Worm (Caenorhabditis elegans) whole organism, L4 larva: ENCODE measurements around the gene K07D4.5.

Experiments used
- F26F4.8 ChIP-seq: fragments of 200-800 bp; sonication (Bioruptor generic); conservative IDR thresholded peaks from 2 replicates; pipeline ENCODE4 v1.3.6; 2022; ENCODE audit warnings: missing genetic modification characterization, missing compliant biosample characterization
- R02D3.7 ChIP-seq: fragments of 150-350 bp; sonication (generic microtip); optimal IDR thresholded peaks from 3 replicates; lab custom pipeline; 2014; ENCODE audit warnings: missing biosample characterization, missing genetic modification characterization
- Y105C5A.15 ChIP-seq: fragments of 200-800 bp; sonication (Bioruptor generic); IDR thresholded peaks from 2 replicates; pipeline ENCODE4 v1.3.6; 2022; ENCODE audit warnings: missing genetic modification characterization, missing compliant biosample characterization
- Y48G9A.11 ChIP-seq: fragments of 200-800 bp; sonication (Bioruptor generic); IDR thresholded peaks from 2 replicates; pipeline ENCODE4 v1.3.6; 2022; ENCODE audit warnings: missing genetic modification reagents, missing genetic modification characterization, missing compliant biosample characterization
- Y75B8A.6 ChIP-seq: fragments of 200-800 bp; sonication (Bioruptor generic); IDR thresholded peaks from 2 replicates; pipeline ENCODE4 v1.3.6; 2022; ENCODE audit warnings: missing genetic modification reagents, missing genetic modification characterization, missing compliant biosample characterization
- ZK337.2 ChIP-seq: fragments of 200-800 bp; sonication (Bioruptor generic); IDR thresholded peaks from 2 replicates; pipeline ENCODE4 v1.3.6; 2022; ENCODE audit warnings: missing genetic modification reagents, missing genetic modification characterization, missing compliant biosample characterization
- aha-1 ChIP-seq: fragments of 150-350 bp; peaks from one replicate; lab custom pipeline; 2014; ENCODE audit warnings: missing biosample characterization, missing genetic modification characterization
- ama-1 ChIP-seq: fragments of 150-350 bp; optimal IDR thresholded peaks from 2 replicates; lab custom pipeline; 2014; ENCODE audit warnings: inconsistent platforms, mixed read lengths
- arid-1 ChIP-seq: fragments of 200-800 bp; sonication (Bioruptor generic); conservative IDR thresholded peaks from 2 replicates; pipeline ENCODE4 v1.3.6; 2022; ENCODE audit warnings: missing genetic modification reagents, missing genetic modification characterization, missing compliant biosample characterization
- attf-4 ChIP-seq: sonication (generic microtip); optimal IDR thresholded peaks from 3 replicates; lab custom pipeline; 2017; ENCODE audit warnings: missing biosample characterization, missing genetic modification characterization
- ceh-20 ChIP-seq: fragments of 200-800 bp; sonication (Bioruptor generic); IDR thresholded peaks from 2 replicates; pipeline ENCODE4 v1.3.6; 2022; ENCODE audit warnings: missing genetic modification reagents, missing genetic modification characterization, missing compliant biosample characterization
- ceh-62 ChIP-seq: sonication (generic microtip); optimal IDR thresholded peaks from 2 replicates; lab custom pipeline; 2017; ENCODE audit warnings: missing biosample characterization, missing genetic modification characterization
- daf-19 ChIP-seq: fragments of 200-800 bp; sonication (Bioruptor generic); conservative IDR thresholded peaks from 2 replicates; pipeline ENCODE4 v1.3.6; 2022; ENCODE audit warnings: missing genetic modification characterization, missing compliant biosample characterization
- dmd-6 ChIP-seq: fragments of 200-800 bp; sonication (Bioruptor generic); IDR thresholded peaks from 2 replicates; pipeline ENCODE4 v1.3.6; 2022; ENCODE audit warnings: missing genetic modification reagents, missing genetic modification characterization, missing compliant biosample characterization
- dmd-9 ChIP-seq: fragments of 200-800 bp; sonication (Bioruptor generic); IDR thresholded peaks from 2 replicates; pipeline ENCODE4 v1.3.6; 2022; ENCODE audit warnings: missing genetic modification reagents, missing genetic modification characterization, missing compliant biosample characterization
- dve-1 ChIP-seq: sonication (generic microtip); optimal IDR thresholded peaks from 2 replicates; lab custom pipeline; 2017; ENCODE audit warnings: antibody characterized with exemption, mild to moderate bottlenecking, missing genetic modification characterization, missing compliant biosample characterization; ENCODE audit not compliant: insufficient read depth
- egl-43 ChIP-seq: fragments of 200-800 bp; sonication (Bioruptor generic); IDR thresholded peaks from 2 replicates; pipeline ENCODE4 v1.3.6; 2022; ENCODE audit warnings: missing genetic modification reagents, missing genetic modification characterization, missing compliant biosample characterization
- hlh-30 ChIP-seq: sonication (generic microtip); optimal IDR thresholded peaks from 2 replicates; lab custom pipeline; 2017; ENCODE audit warnings: antibody characterized with exemption, mild to moderate bottlenecking, missing genetic modification characterization, missing compliant biosample characterization; ENCODE audit not compliant: insufficient read depth
- lin-38 ChIP-seq: fragments of 200-800 bp; sonication (Bioruptor generic); IDR thresholded peaks from 2 replicates; pipeline ENCODE4 v1.3.6; 2022; ENCODE audit warnings: missing genetic modification reagents, missing genetic modification characterization, missing compliant biosample characterization
- madf-5 ChIP-seq, 2 experiments: fragments of 200-800 bp; sonication (Bioruptor generic); IDR thresholded peaks; 2 replicates each; pipeline ENCODE4 v1.3.6; 2022; ENCODE audit warnings: missing compliant biosample characterization in 2 of 2, missing genetic modification characterization in 2 of 2
- mdt-29 ChIP-seq: fragments of 200-800 bp; sonication (Bioruptor generic); IDR thresholded peaks from 2 replicates; pipeline ENCODE4 v1.3.6; 2022; ENCODE audit warnings: missing genetic modification reagents, missing genetic modification characterization, missing compliant biosample characterization
- mes-2 ChIP-seq: sonication (generic microtip); optimal IDR thresholded peaks from 2 replicates; lab custom pipeline; 2016; ENCODE audit warnings: missing genotype, mild to moderate bottlenecking, missing genetic modification characterization, missing compliant biosample characterization; ENCODE audit not compliant: poor library complexity, severe bottlenecking
- mxl-3 ChIP-seq: fragments of 200-800 bp; sonication (Bioruptor generic); optimal IDR thresholded peaks from 2 replicates; lab custom pipeline; 2018; ENCODE audit warnings: mild to moderate bottlenecking, missing genetic modification characterization, missing compliant biosample characterization
- nhr-25 ChIP-seq: sonication (generic microtip); optimal IDR thresholded peaks from 2 replicates; lab custom pipeline; 2017; ENCODE audit warnings: missing genetic modification characterization, mild to moderate bottlenecking, missing compliant biosample characterization, antibody characterized with exemption, moderate library complexity, borderline replicate concordance; ENCODE audit not compliant: insufficient read depth
- nhr-6 ChIP-seq: fragments of 150-350 bp; optimal IDR thresholded peaks from 2 replicates; lab custom pipeline; 2014; ENCODE audit warnings: missing biosample characterization, missing genetic modification characterization
- nhr-76 ChIP-seq: fragments of 150-350 bp; optimal IDR thresholded peaks from 2 replicates; lab custom pipeline; 2014; ENCODE audit warnings: missing biosample characterization, missing genetic modification characterization
- nhr-77 ChIP-seq: fragments of 150-350 bp; optimal IDR thresholded peaks from 2 replicates; lab custom pipeline; 2014; ENCODE audit warnings: missing biosample characterization, missing genetic modification characterization
- saeg-2 ChIP-seq: fragments of 200-800 bp; sonication (Bioruptor generic); IDR thresholded peaks from 2 replicates; pipeline ENCODE4 v1.3.6; 2022; ENCODE audit warnings: missing genetic modification reagents, missing genetic modification characterization, missing compliant biosample characterization
- sdz-12 ChIP-seq: fragments of 200-800 bp; sonication (Bioruptor generic); optimal IDR thresholded peaks from 2 replicates; lab custom pipeline; 2018; ENCODE audit warnings: mild to moderate bottlenecking, missing genetic modification characterization, missing compliant biosample characterization
- set-16 ChIP-seq: fragments of 200-800 bp; sonication (Bioruptor generic); IDR thresholded peaks from 2 replicates; pipeline ENCODE4 v1.3.6; 2022; ENCODE audit warnings: missing genetic modification reagents, missing genetic modification characterization, missing compliant biosample characterization
- spr-3 ChIP-seq: fragments of 200-800 bp; sonication (Bioruptor generic); optimal IDR thresholded peaks from 2 replicates; lab custom pipeline; 2018; ENCODE audit warnings: mild to moderate bottlenecking, missing genetic modification characterization, missing compliant biosample characterization
- unc-130 ChIP-seq: sonication (generic microtip); optimal IDR thresholded peaks from 2 replicates; lab custom pipeline; 2016; ENCODE audit warnings: missing genetic modification reagents, missing genetic modification characterization, missing compliant biosample characterization
- zag-1 ChIP-seq: fragments of 150-350 bp; optimal IDR thresholded peaks from 2 replicates; lab custom pipeline; 2014; ENCODE audit warnings: missing biosample characterization, missing genetic modification characterization
- zip-2 ChIP-seq: fragments of 150-350 bp; optimal IDR thresholded peaks from 2 replicates; lab custom pipeline; 2014; ENCODE audit warnings: missing biosample characterization, missing genetic modification characterization
- ztf-7 ChIP-seq: fragments of 150-350 bp; optimal IDR thresholded peaks from 2 replicates; lab custom pipeline; 2014; ENCODE audit warnings: missing biosample characterization, missing genetic modification characterization

Gene K07D4.5

DNA sequence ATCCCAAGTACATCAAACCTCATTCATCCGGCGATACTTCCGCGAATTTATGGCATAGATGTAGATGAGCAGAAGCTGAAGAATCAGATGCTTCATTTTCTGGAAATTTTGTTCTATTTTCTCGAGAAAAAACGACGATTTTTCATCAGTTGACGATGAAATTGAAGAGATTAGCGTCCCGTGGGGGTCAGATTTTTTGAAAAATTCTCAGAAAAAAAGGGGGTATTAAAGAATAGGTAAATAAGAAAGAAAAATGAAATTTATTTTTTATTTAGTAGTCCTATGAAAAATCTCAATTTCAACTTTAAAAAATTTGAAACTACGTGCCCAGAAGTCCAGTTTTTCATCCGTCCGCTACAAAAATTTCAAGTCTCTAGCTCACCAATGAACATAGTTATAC is at the start of gene K07D4.5:
Gene K07D4.5, minus strand, starts transcription at position 101 of the 400 bp plus-strand sequence.
- TF ChIP-seq mxl-3 (GFP tag; lab: Kevin White, UChicago) (no peak), nhr-25 (no peak), sdz-12 (GFP tag; lab: Kevin White, UChicago) (no peak), zip-2 (tag; lab: Kevin White, UChicago) (no peak), hlh-30 (tag; lab: Kevin White, UChicago) (no peak), arid-1 (GFP tag; lab: Robert Waterston, UW) (no peak), attf-4 (tag; lab: Kevin White, UChicago) (no peak), madf-5 (GFP tag; IDR thresholded peaks at IDR 0.05; lab: Robert Waterston, UW) (no peak), ZK337.2 (GFP tag; lab: Robert Waterston, UW) (no peak), ama-1 (no peak), mdt-29 (GFP tag; lab: Robert Waterston, UW) (no peak), egl-43 (GFP tag; lab: Robert Waterston, UW) (no peak), Y75B8A.6 (GFP tag; lab: Robert Waterston, UW) (no peak), Y105C5A.15 (GFP tag; lab: Robert Waterston, UW) (no peak), mes-2 (tag; lab: Kevin White, UChicago) (no peak), lin-38 (GFP tag; lab: Robert Waterston, UW) (no peak), nhr-77 (tag; lab: Kevin White, UChicago) (no peak), daf-19 (GFP tag; lab: Robert Waterston, UW) (no peak), saeg-2 (GFP tag; lab: Robert Waterston, UW) (no peak)

DNA sequence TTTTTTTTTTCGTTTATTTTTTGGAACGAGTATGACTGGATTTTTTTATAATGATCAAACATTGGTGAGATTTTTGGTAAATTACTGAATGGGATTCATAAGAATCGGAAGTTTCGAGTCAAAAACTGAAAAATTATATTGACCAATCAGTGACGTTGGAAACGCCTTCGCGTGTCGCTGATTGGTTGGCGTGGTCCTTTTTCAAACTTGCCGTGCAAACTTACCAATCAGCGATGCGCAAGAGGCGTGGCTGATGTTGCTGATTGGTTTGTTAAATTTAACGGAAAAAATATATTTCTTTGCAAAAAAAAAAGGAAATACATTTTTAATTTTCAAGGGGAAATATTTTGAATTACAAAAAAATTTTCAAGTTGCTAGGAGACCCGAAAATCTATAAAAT is 49.3 kb upstream of the K07D4.5 start:
- TF ChIP-seq nhr-6 (no peak), Y48G9A.11 (GFP tag; lab: Robert Waterston, UW) (no peak), R02D3.7 (tag; lab: Kevin White, UChicago) (no peak), dve-1 (tag; lab: Kevin White, UChicago) (no peak), zag-1 (tag; lab: Kevin White, UChicago) (no peak), ztf-7 (tag; lab: Kevin White, UChicago) (no peak), hlh-30 (tag; lab: Kevin White, UChicago) (no peak), ceh-20 (GFP tag; lab: Robert Waterston, UW) (no peak), dmd-6 (GFP tag; lab: Robert Waterston, UW) (no peak), F26F4.8 (GFP tag; lab: Robert Waterston, UW) (no peak), dmd-9 (GFP tag; lab: Robert Waterston, UW) (no peak), spr-3 (GFP tag; lab: Kevin White, UChicago) (no peak)

DNA sequence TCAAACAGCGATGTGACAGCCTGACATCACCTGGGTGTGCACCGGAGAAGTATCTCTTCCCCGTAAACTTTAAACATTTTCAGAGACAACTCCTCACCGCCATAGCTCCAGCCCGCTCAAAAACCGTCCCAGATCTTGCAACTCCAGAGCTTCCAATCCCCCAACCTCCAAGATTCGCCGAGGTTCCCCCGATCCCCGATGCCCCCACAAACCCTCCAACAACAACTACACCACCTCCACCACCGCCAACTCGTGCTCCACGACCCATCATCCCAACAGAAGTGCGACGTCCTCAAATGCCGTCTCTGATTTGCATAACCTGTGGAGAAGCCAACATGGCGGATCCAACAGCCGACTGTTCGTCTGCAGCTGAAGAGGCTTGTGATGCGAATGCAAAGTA is 45.7 kb upstream of the K07D4.5 start:
- TF ChIP-seq set-16 (GFP tag; lab: Robert Waterston, UW) (peak; percentile 68), unc-130 (GFP tag; lab: Kevin White, UChicago) (no peak), nhr-76 (tag; lab: Kevin White, UChicago) (no peak)

DNA sequence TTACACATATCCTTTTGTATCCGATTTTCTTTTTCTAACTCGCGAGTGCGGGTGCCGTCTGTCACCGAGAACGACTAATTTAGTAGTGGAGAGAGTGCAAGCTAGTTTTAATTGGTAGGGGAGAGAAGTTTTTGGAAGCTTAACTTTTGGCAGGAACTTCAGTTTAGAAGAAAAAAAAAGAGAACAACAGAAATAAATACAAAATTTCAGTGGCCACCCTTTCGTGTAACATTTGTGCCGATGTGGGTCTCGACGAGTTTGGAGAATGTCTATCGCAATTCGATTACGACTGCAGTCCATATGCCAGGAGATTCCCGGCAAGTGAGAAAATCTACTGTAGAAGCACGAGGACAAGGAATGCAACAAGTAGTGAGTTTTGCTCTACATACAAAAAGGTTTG is 42.8 kb upstream of the K07D4.5 start:
- TF ChIP-seq ceh-62, result no peak
- TF ChIP-seq aha-1 (tag; lab: Kevin White, UChicago), result peak; percentile 92
- TF ChIP-seq, all 104 proteins: peak for 1
